Fruit fly (Drosophila melanogaster) whole organism, embryonic: Measurements from ENCODE around the gene CG14995.

ENCODE experiments used
- B-H2 ChIP-seq: fragments of 200-800 bp; sonication (Bioruptor generic); optimal IDR thresholded peaks from 2 replicates; lab custom pipeline; 2018; ENCODE audit warnings: missing biosample characterization, mild to moderate bottlenecking, missing genetic modification characterization
- Blimp-1 ChIP-seq: fragments of 200-800 bp; sonication (Bioruptor generic); optimal IDR thresholded peaks from 3 replicates; lab custom pipeline; 2018; ENCODE audit warnings: missing biosample characterization, missing genetic modification characterization, mild to moderate bottlenecking, moderate library complexity, missing genetic modification reagents
- CG13424 ChIP-seq: fragments of 200-800 bp; sonication (Bioruptor generic); optimal IDR thresholded peaks from 2 replicates; lab custom pipeline; 2019; ENCODE audit warnings: missing biosample characterization, mild to moderate bottlenecking, missing genetic modification characterization, moderate library complexity
- CG15514 ChIP-seq: fragments of 200-800 bp; sonication (Bioruptor generic); optimal IDR thresholded peaks from 3 replicates; lab custom pipeline; 2017; ENCODE audit warnings: missing biosample characterization, missing genetic modification characterization, mild to moderate bottlenecking, moderate library complexity, missing genetic modification reagents
- CG16813 ChIP-seq: fragments of 200-800 bp; sonication (Bioruptor generic); IDR thresholded peaks from 3 replicates; pipeline ENCODE4 v1.3.6; 2022; ENCODE audit warnings: missing biosample characterization, missing genetic modification characterization; ENCODE audit not compliant: partially characterized antibody
- CG16863 ChIP-seq: fragments of 200-800 bp; sonication (Bioruptor generic); optimal IDR thresholded peaks from 3 replicates; lab custom pipeline; 2016; ENCODE audit warnings: missing biosample characterization, missing genetic modification characterization
- CG18262 ChIP-seq: fragments of 200-800 bp; optimal IDR thresholded peaks from 3 replicates; lab custom pipeline; 2019; ENCODE audit warnings: missing biosample characterization, mild to moderate bottlenecking, missing genetic modification characterization, moderate library complexity
- CG2120 ChIP-seq: fragments of 200-800 bp; sonication (Bioruptor generic); optimal IDR thresholded peaks from 3 replicates; lab custom pipeline; 2016; ENCODE audit warnings: missing biosample characterization, missing genetic modification characterization
- CG3995 ChIP-seq: fragments of 200-800 bp; sonication (Bioruptor generic); optimal IDR thresholded peaks from 3 replicates; lab custom pipeline; 2016; ENCODE audit warnings: missing biosample characterization, missing genetic modification characterization
- CG6689 ChIP-seq: fragments of 200-800 bp; sonication (Bioruptor generic); IDR thresholded peaks from 2 replicates; pipeline ENCODE4 v1.3.6; 2022; ENCODE audit warnings: missing biosample characterization, missing genetic modification characterization
- CG6765 ChIP-seq: fragments of 200-800 bp; sonication (Bioruptor generic); optimal IDR thresholded peaks from 3 replicates; lab custom pipeline; 2017; ENCODE audit warnings: missing biosample characterization, mild to moderate bottlenecking, missing genetic modification characterization
- CG8281 ChIP-seq: fragments of 200-800 bp; sonication (Bioruptor generic); optimal IDR thresholded peaks from 2 replicates; lab custom pipeline; 2018; ENCODE audit warnings: missing biosample characterization, mild to moderate bottlenecking, missing genetic modification characterization, moderate library complexity
- CG8388 ChIP-seq: fragments of 200-800 bp; sonication (Bioruptor generic); optimal IDR thresholded peaks from 2 replicates; lab custom pipeline; 2019; ENCODE audit warnings: missing biosample characterization, mild to moderate bottlenecking, missing genetic modification characterization, moderate library complexity
- CG9817 ChIP-seq: fragments of 200-800 bp; sonication (Bioruptor generic); optimal IDR thresholded peaks from 2 replicates; lab custom pipeline; 2018; ENCODE audit warnings: missing biosample characterization, mild to moderate bottlenecking, missing genetic modification characterization, moderate library complexity
- D ChIP-seq, 2 experiments: fragments of 200-800 bp in 1 of 2; fragments of >200 bp in 1 of 2; sonication (Bioruptor generic) in 1 of 2; optimal IDR thresholded peaks; 2 replicates in 1 of 2; 3 replicates in 1 of 2; lab custom pipeline; 2017; ENCODE audit warnings: mild to moderate bottlenecking in 1 of 2, missing biosample characterization in 1 of 2, missing genetic modification characterization in 1 of 2, missing genetic modification reagents in 1 of 2
- Dp ChIP-seq: fragments of 200-800 bp; sonication (Bioruptor generic); optimal IDR thresholded peaks from 2 replicates; lab custom pipeline; 2018; ENCODE audit warnings: missing biosample characterization, mild to moderate bottlenecking, missing genetic modification characterization, moderate library complexity
- Eip74EF ChIP-seq, 2 experiments: fragments of 200-800 bp in 1 of 2; fragments of >200 bp in 1 of 2; sonication (Bioruptor generic) in 1 of 2; optimal IDR thresholded peaks; 2 replicates each; lab custom pipeline; 2017 to 2019; ENCODE audit warnings: missing biosample characterization in 2 of 2, missing genetic modification characterization in 2 of 2, mild to moderate bottlenecking in 1 of 2, moderate library complexity in 1 of 2
- Ets65A ChIP-seq: fragments of 200-800 bp; sonication (Bioruptor generic); peaks from one replicate; lab custom pipeline; 2016; ENCODE audit warnings: missing biosample characterization, missing genetic modification characterization
- Fer2 ChIP-seq: fragments of 200-800 bp; sonication (Bioruptor generic); optimal IDR thresholded peaks from 2 replicates; lab custom pipeline; 2018; ENCODE audit warnings: missing biosample characterization, mild to moderate bottlenecking, missing genetic modification characterization, moderate library complexity
- H15 ChIP-seq: fragments of 200-800 bp; sonication (Bioruptor generic); IDR thresholded peaks from 3 replicates; pipeline ENCODE4 v1.3.6; 2022; ENCODE audit warnings: missing biosample characterization, missing genetic modification characterization
- H2.0 ChIP-seq: fragments of 200-800 bp; sonication (Bioruptor generic); IDR thresholded peaks from 2 replicates; pipeline ENCODE4 v1.3.6; 2022; ENCODE audit warnings: missing biosample characterization, missing genetic modification characterization
- Hr51 ChIP-seq, 2 experiments: fragments of 200-800 bp; sonication (Bioruptor generic); optimal IDR thresholded peaks; 2 replicates in 1 of 2; 3 replicates in 1 of 2; lab custom pipeline; 2016 to 2018; ENCODE audit warnings: missing biosample characterization in 2 of 2, missing genetic modification characterization in 2 of 2, mild to moderate bottlenecking in 1 of 2, moderate library complexity in 1 of 2
- Meics ChIP-seq: fragments of 200-800 bp; sonication (Bioruptor generic); optimal IDR thresholded peaks from 2 replicates; lab custom pipeline; 2017; ENCODE audit warnings: missing biosample characterization, mild to moderate bottlenecking, missing genetic modification characterization
- Myb ChIP-seq: fragments of 200-800 bp; sonication (Bioruptor generic); optimal IDR thresholded peaks from 2 replicates; lab custom pipeline; 2016; ENCODE audit warnings: missing biosample characterization, missing genetic modification characterization
- NfI ChIP-seq: fragments of 200-800 bp; sonication (Bioruptor generic); optimal IDR thresholded peaks from 3 replicates; lab custom pipeline; 2018; ENCODE audit warnings: missing biosample characterization, mild to moderate bottlenecking, missing genetic modification characterization, moderate library complexity
- Sin3A ChIP-seq: fragments of >200 bp; optimal IDR thresholded peaks from 2 replicates; lab custom pipeline; 2018
- Stat92E ChIP-seq, 3 experiments: fragments of >200 bp in 2 of 3; fragments of 200-800 bp in 1 of 3; sonication (Bioruptor generic) in 1 of 3; optimal IDR thresholded peaks; 2 replicates each; lab custom pipeline; 2017 to 2019; ENCODE audit warnings: missing biosample characterization in 3 of 3, missing genetic modification characterization in 3 of 3, mild to moderate bottlenecking in 1 of 3, moderate library complexity in 1 of 3
- Tbp ChIP-seq: fragments of >200 bp; optimal IDR thresholded peaks from 2 replicates; lab custom pipeline; 2018; ENCODE audit warnings: missing biosample characterization, missing genetic modification characterization
- Xrp1 ChIP-seq: fragments of 200-800 bp; sonication (Bioruptor generic); IDR thresholded peaks from 2 replicates; pipeline ENCODE4 v1.3.6; 2022; ENCODE audit warnings: missing biosample characterization, missing genetic modification characterization
- YL-1 ChIP-seq: fragments of 200-800 bp; sonication (Bioruptor generic); optimal IDR thresholded peaks from 3 replicates; lab custom pipeline; 2017; ENCODE audit warnings: missing biosample characterization, mild to moderate bottlenecking, missing genetic modification characterization
- bbx ChIP-seq: fragments of 200-800 bp; sonication (Bioruptor generic); IDR thresholded peaks from 2 replicates; pipeline ENCODE4 v1.3.6; 2022; ENCODE audit warnings: missing biosample characterization, missing genetic modification characterization; ENCODE audit not compliant: partially characterized antibody
- cg ChIP-seq: fragments of 200-800 bp; sonication (Bioruptor generic); optimal IDR thresholded peaks from 3 replicates; lab custom pipeline; 2019; ENCODE audit warnings: missing biosample characterization, mild to moderate bottlenecking, missing genetic modification characterization, moderate library complexity
- dan ChIP-seq: fragments of 200-800 bp; sonication (Bioruptor generic); IDR thresholded peaks from 2 replicates; pipeline ENCODE4 v1.3.6; 2022; ENCODE audit warnings: missing biosample characterization, missing genetic modification characterization
- emc ChIP-seq: fragments of 200-800 bp; sonication (Bioruptor generic); optimal IDR thresholded peaks from 2 replicates; lab custom pipeline; 2016; ENCODE audit warnings: missing biosample characterization, missing genetic modification characterization
- fd64A ChIP-seq: fragments of 200-800 bp; sonication (Bioruptor generic); optimal IDR thresholded peaks from 3 replicates; lab custom pipeline; 2018; ENCODE audit warnings: missing biosample characterization, mild to moderate bottlenecking, missing genetic modification characterization
- ftz-f1 ChIP-seq: fragments of 200-800 bp; sonication (Bioruptor generic); optimal IDR thresholded peaks from 2 replicates; lab custom pipeline; 2016; ENCODE audit warnings: missing biosample characterization, missing genetic modification characterization
- grn ChIP-seq: fragments of 200-800 bp; sonication (Bioruptor generic); optimal IDR thresholded peaks from 3 replicates; lab custom pipeline; 2017; ENCODE audit warnings: missing biosample characterization, missing genetic modification characterization
- klu ChIP-seq: fragments of 200-800 bp; sonication (Bioruptor generic); IDR thresholded peaks from 2 replicates; pipeline ENCODE4 v1.3.6; 2022; ENCODE audit warnings: missing biosample characterization, missing genetic modification characterization
- lab ChIP-seq: fragments of 200-800 bp; sonication (Bioruptor generic); optimal IDR thresholded peaks from 3 replicates; lab custom pipeline; 2017; ENCODE audit warnings: missing biosample characterization, missing genetic modification characterization, mild to moderate bottlenecking, moderate library complexity, missing genetic modification reagents
- org-1 ChIP-seq: fragments of 200-800 bp; sonication (Bioruptor generic); optimal IDR thresholded peaks from 2 replicates; lab custom pipeline; 2017; ENCODE audit warnings: missing biosample characterization, missing genetic modification characterization
- pan ChIP-seq, 4 experiments: fragments of >200 bp in 3 of 4; fragments of 200-800 bp in 1 of 4; sonication (Bioruptor generic) in 1 of 4; optimal IDR thresholded peaks in 3 of 4; IDR thresholded peaks in 1 of 4; 2 replicates each; pipeline versions ENCODE4 v1.3.6 to Lab custom; 2017 to 2022; ENCODE audit warnings: missing biosample characterization in 2 of 4, missing genetic modification characterization in 2 of 4, mixed read lengths in 1 of 4
- row ChIP-seq: fragments of 200-800 bp; sonication (Bioruptor generic); IDR thresholded peaks from 3 replicates; pipeline ENCODE4 v1.3.6; 2022; ENCODE audit warnings: missing biosample characterization, missing genetic modification characterization
- so ChIP-seq: fragments of 200-800 bp; sonication (Bioruptor generic); IDR thresholded peaks from 3 replicates; pipeline ENCODE4 v1.3.6; 2022; ENCODE audit warnings: missing biosample characterization, missing genetic modification characterization
- tap ChIP-seq: fragments of 200-800 bp; optimal IDR thresholded peaks from 3 replicates; lab custom pipeline; 2019; ENCODE audit warnings: missing biosample characterization, mild to moderate bottlenecking, missing genetic modification characterization, moderate library complexity
- vfl ChIP-seq: fragments of 200-800 bp; sonication (Bioruptor generic); optimal IDR thresholded peaks from 2 replicates; lab custom pipeline; 2016; ENCODE audit warnings: missing biosample characterization, missing genetic modification characterization
- zen ChIP-seq: fragments of 200-800 bp; sonication (Bioruptor generic); optimal IDR thresholded peaks from 3 replicates; lab custom pipeline; 2018; ENCODE audit warnings: missing biosample characterization, mild to moderate bottlenecking, missing genetic modification characterization, moderate library complexity

CG14995 gene

dm6 chr3L:4103258-4104247 lies 497 bp upstream of the CG14995 start, which contains the start of gene Fit1 (continued):
- TF ChIP-seq CG8388 (GFP tag; lab: Kevin White, UChicago): no peak
- peak; percentile 56 for TF ChIP-seq Dp (GFP tag; lab: Kevin White, UChicago)
- no peak for TF ChIP-seq Fer2 (tag; lab: Kevin White, UChicago)
- TF ChIP-seq tap (tag; lab: Kevin White, UChicago): no peak
- TF ChIP-seq dan (GFP tag; lab: Robert Waterston, UW): no peak
- TF ChIP-seq bbx (GFP tag; lab: Robert Waterston, UW): peak; percentile 79
- TF ChIP-seq Eip74EF (GFP tag; optimal IDR thresholded peaks at IDR 0.05; lab: Kevin White, UChicago): peak in 1 of 2 experiments; percentile 44
- no peak for TF ChIP-seq CG6765 (GFP tag; lab: Kevin White, UChicago)
- TF ChIP-seq klu: no peak
- no peak for TF ChIP-seq CG8281 (tag; lab: Kevin White, UChicago)
- no peak for TF ChIP-seq Myb (GFP tag; lab: Kevin White, UChicago)
- no peak for TF ChIP-seq zen
- TF ChIP-seq row (GFP tag; lab: Robert Waterston, UW): peak; percentile 28; the same call in 2 of the 3 replicates
- no peak for TF ChIP-seq Stat92E (GFP tag; optimal IDR thresholded peaks at IDR 0.05; lab: Kevin White, UChicago)
- no peak for TF ChIP-seq B-H2 (GFP tag; lab: Kevin White, UChicago)
- TF ChIP-seq Blimp-1 (GFP tag; lab: Kevin White, UChicago): no peak
- no peak for TF ChIP-seq H15 (GFP tag; lab: Robert Waterston, UW)
- no peak for TF ChIP-seq CG9817 (tag; lab: Kevin White, UChicago)
- no peak; the same call in 1 of the 2 replicates for TF ChIP-seq Xrp1 (GFP tag; lab: Robert Waterston, UW)
- no peak for TF ChIP-seq Tbp (GFP tag; lab: Kevin White, UChicago)
- TF ChIP-seq grn (GFP tag; lab: Kevin White, UChicago): peak; percentile 65
- TF ChIP-seq Sin3A (lab: Kevin White, UChicago): peak; percentile 6
- no peak for TF ChIP-seq H2.0
- TF ChIP-seq CG15514 (GFP tag; lab: Kevin White, UChicago): peak; percentile 54
- no peak for TF ChIP-seq CG2120 (GFP tag; lab: Kevin White, UChicago)
- no peak for TF ChIP-seq emc (GFP tag; lab: Kevin White, UChicago)
- no peak for TF ChIP-seq org-1
- peak; percentile 32 for TF ChIP-seq YL-1 (GFP tag; lab: Kevin White, UChicago)
- no peak for TF ChIP-seq Ets65A (GFP tag; lab: Kevin White, UChicago)
- peak; percentile 42 for TF ChIP-seq cg (GFP tag; lab: Kevin White, UChicago)
- TF ChIP-seq Meics (GFP tag; lab: Kevin White, UChicago): no peak
- no peak for TF ChIP-seq D (optimal IDR thresholded peaks at IDR 0.05; lab: Kevin White, UChicago)
- no peak for TF ChIP-seq D (GFP tag; optimal IDR thresholded peaks at IDR 0.05; lab: Kevin White, UChicago)
- no peak for TF ChIP-seq pan (optimal IDR thresholded peaks at IDR 0.05; lab: Kevin White, UChicago)
- peak in 1 of 2 experiments; percentile 7 for TF ChIP-seq pan (GFP tag; optimal IDR thresholded peaks at IDR 0.05 in 1 of 2, IDR thresholded peaks at IDR 0.05 in 1 of 2)
- peak; percentile 95 for TF ChIP-seq ftz-f1 (GFP tag; lab: Kevin White, UChicago)
- TF ChIP-seq CG16863: no peak
- TF ChIP-seq fd64A: no peak
- no peak for TF ChIP-seq CG18262
- no peak for TF ChIP-seq Hr51 (GFP tag; optimal IDR thresholded peaks at IDR 0.05; lab: Kevin White, UChicago)
- TF ChIP-seq vfl (GFP tag; lab: Kevin White, UChicago): no peak
- TF ChIP-seq lab (GFP tag; lab: Kevin White, UChicago): peak; percentile 59
- TF ChIP-seq NfI (GFP tag; lab: Kevin White, UChicago): no peak
- no peak for TF ChIP-seq CG3995 (GFP tag; lab: Kevin White, UChicago)
- peak; percentile 45 for TF ChIP-seq CG16813
- TF ChIP-seq CG13424 (tag; lab: Kevin White, UChicago): no peak
- no peak for TF ChIP-seq CG6689 (GFP tag; lab: Robert Waterston, UW)
- no peak; the same call in 2 of the 3 replicates for TF ChIP-seq so (GFP tag; lab: Robert Waterston, UW)
